Worm (Caenorhabditis elegans) whole organism, L4/young adult: Measurements from ENCODE around the gene tag-314.

Source experiments
- dao-5 ChIP-seq: sonication (generic microtip); optimal IDR thresholded peaks from 2 replicates; lab custom pipeline; 2016; ENCODE audit warnings: missing genotype, missing genetic modification characterization, moderate library complexity, missing compliant biosample characterization
- him-1 ChIP-seq: sonication (generic microtip); optimal IDR thresholded peaks from 2 replicates; lab custom pipeline; 2016; ENCODE audit warnings: missing genotype, missing genetic modification reagents, missing genetic modification characterization, missing compliant biosample characterization

ce11 chrV:10416925-10417324 is 11.6 kb downstream of the tag-314 start, which contains the start of gene F15H10.10:
- TF ChIP-seq dao-5 (tag; lab: Kevin White, UChicago), result no peak
- TF ChIP-seq him-1 (tag; lab: Kevin White, UChicago), result no peak
